Worm (Caenorhabditis elegans): Measurements from ENCODE around the gene cut-6.

DNA sequence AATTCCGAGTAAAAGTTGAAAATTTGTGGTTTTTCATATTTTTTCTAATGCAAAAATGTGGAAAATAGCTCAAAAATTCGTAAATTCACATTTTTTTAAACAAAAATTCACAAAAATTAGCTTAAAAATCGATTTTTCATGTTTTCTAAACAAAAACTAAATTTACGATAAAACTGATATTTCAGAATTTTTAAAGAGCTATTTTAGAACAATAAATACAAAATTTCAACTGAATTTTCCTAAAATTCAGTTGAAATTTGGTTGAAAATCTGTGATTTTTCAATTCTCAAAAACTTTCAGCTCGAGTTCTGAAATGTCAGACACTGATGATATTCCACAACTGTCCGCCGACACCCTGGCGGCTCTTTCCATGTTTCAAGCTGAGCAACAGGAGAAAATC lies 22.1 kb downstream of the cut-6 start, which contains the start of gene M142.8:
- TF ChIP-seq elt-1 (tag; optimal IDR thresholded peaks at IDR 0.05) (no peak), nhr-12 (tag; optimal IDR thresholded peaks at IDR 0.05) (no peak), nhr-11 (tag; optimal IDR thresholded peaks at IDR 0.05) (no peak), pha-4 (tag; optimal IDR thresholded peaks at IDR 0.05) (no peak), unc-39 (tag; optimal IDR thresholded peaks at IDR 0.05) (no peak), snpc-4 (tag; optimal IDR thresholded peaks at IDR 0.05) (no peak), nhr-237 (tag; optimal IDR thresholded peaks at IDR 0.05) (no peak), daf-12 (tag; optimal IDR thresholded peaks at IDR 0.05) (no peak), unc-62 (GFP tag; optimal IDR thresholded peaks at IDR 0.05) (no peak), elt-2 (tag; optimal IDR thresholded peaks at IDR 0.05) (no peak), ceh-82 (tag; optimal IDR thresholded peaks at IDR 0.05) (no peak), mdl-1 (tag; optimal IDR thresholded peaks at IDR 0.05) (no peak), fos-1 (tag; optimal IDR thresholded peaks at IDR 0.05) (no peak), ama-1 (optimal IDR thresholded peaks at IDR 0.05) (no peak)
